Fruit fly (Drosophila melanogaster) whole organism: Measurements from ENCODE around the gene CG9926.

ENCODE experiments used
- CG8478 ChIP-seq: fragments of >200 bp; optimal IDR thresholded peaks from 2 replicates; lab custom pipeline; 2018; ENCODE audit warnings: inconsistent platforms
- Dll ChIP-seq: fragments of >200 bp; optimal IDR thresholded peaks from 2 replicates; lab custom pipeline; 2017
- EcR ChIP-seq, 2 experiments: fragments of >200 bp; optimal IDR thresholded peaks; 2 replicates each; lab custom pipeline; 2017; ENCODE audit warnings: missing biosample characterization in 2 of 2, missing genetic modification characterization in 2 of 2, missing genetic modification reagents in 2 of 2
- psq ChIP-seq: fragments of >200 bp; optimal IDR thresholded peaks from 2 replicates; lab custom pipeline; 2017
- usp ChIP-seq: fragments of >200 bp; optimal IDR thresholded peaks from 2 replicates; lab custom pipeline; 2017; ENCODE audit warnings: missing biosample characterization, missing genetic modification characterization, mixed read lengths

dm6 chr3R:13948237-13948636 lies 2.7 kb downstream of the CG9926 start, which contains the start of gene CG31517:
- no peak for TF ChIP-seq CG8478
- TF ChIP-seq psq = no peak
- TF ChIP-seq EcR (GFP tag; optimal IDR thresholded peaks at IDR 0.05; lab: Kevin White, UChicago) = no peak
- no peak for TF ChIP-seq Dll (lab: Kevin White, UChicago)
- no peak for TF ChIP-seq usp (GFP tag; lab: Kevin White, UChicago)
